Fruit fly (Drosophila melanogaster) whole organism, embryonic: Measurements from ENCODE around the gene mRRF2.

Experiments used
- B-H1 ChIP-seq: fragments of 200-800 bp; sonication (Bioruptor generic); IDR thresholded peaks from 3 replicates; pipeline ENCODE4 v1.3.6; 2022; ENCODE audit warnings: missing biosample characterization, missing genetic modification characterization
- BEAF-32 ChIP-seq: fragments of 200-800 bp; sonication (Bioruptor generic); optimal IDR thresholded peaks from 3 replicates; lab custom pipeline; 2017; ENCODE audit warnings: missing biosample characterization, missing genetic modification characterization, mild to moderate bottlenecking, moderate library complexity, missing genetic modification reagents
- CG10147 ChIP-seq: fragments of 200-800 bp; sonication (Bioruptor generic); optimal IDR thresholded peaks from 2 replicates; lab custom pipeline; 2019; ENCODE audit warnings: missing biosample characterization, mild to moderate bottlenecking, missing genetic modification characterization, moderate library complexity
- CG10274 ChIP-seq: fragments of 200-800 bp; sonication (Bioruptor generic); optimal IDR thresholded peaks from 3 replicates; lab custom pipeline; 2017; ENCODE audit warnings: missing biosample characterization, mild to moderate bottlenecking, missing genetic modification characterization
- CG12071 ChIP-seq: fragments of 200-800 bp; sonication (Bioruptor generic); optimal IDR thresholded peaks from 3 replicates; lab custom pipeline; 2018; ENCODE audit warnings: missing biosample characterization, mild to moderate bottlenecking, missing genetic modification characterization
- CG12744 ChIP-seq: fragments of 200-800 bp; sonication (Bioruptor generic); optimal IDR thresholded peaks from 2 replicates; lab custom pipeline; 2016; ENCODE audit warnings: missing biosample characterization, missing genetic modification characterization
- CG15514 ChIP-seq: fragments of 200-800 bp; sonication (Bioruptor generic); optimal IDR thresholded peaks from 3 replicates; lab custom pipeline; 2017; ENCODE audit warnings: missing biosample characterization, missing genetic modification characterization, mild to moderate bottlenecking, moderate library complexity, missing genetic modification reagents
- CG1602 ChIP-seq: fragments of 200-800 bp; sonication (Bioruptor generic); optimal IDR thresholded peaks from 3 replicates; lab custom pipeline; 2016; ENCODE audit warnings: missing biosample characterization, missing genetic modification characterization
- CG1647 ChIP-seq: fragments of 200-800 bp; sonication (Bioruptor generic); optimal IDR thresholded peaks from 3 replicates; lab custom pipeline; 2016; ENCODE audit warnings: missing biosample characterization, missing genetic modification characterization
- CG2889 ChIP-seq: fragments of 200-800 bp; sonication (Bioruptor generic); IDR thresholded peaks from 3 replicates; pipeline ENCODE4 v1.3.6; 2022; ENCODE audit warnings: missing biosample characterization, missing genetic modification characterization
- CG3726 ChIP-seq: fragments of 200-800 bp; sonication (Bioruptor generic); IDR thresholded peaks from 3 replicates; pipeline ENCODE4, ENCODE4 v1.3.6; 2022; ENCODE audit warnings: missing biosample characterization, missing genetic modification characterization
- CG3847 ChIP-seq: fragments of 200-800 bp; sonication (Bioruptor generic); IDR thresholded peaks from 2 replicates; pipeline ENCODE4 v1.3.6; 2022; ENCODE audit warnings: missing biosample characterization, missing genetic modification characterization
- CG5245 ChIP-seq: fragments of 200-800 bp; sonication (Bioruptor generic); optimal IDR thresholded peaks from 3 replicates; lab custom pipeline; 2016; ENCODE audit warnings: missing biosample characterization, missing genetic modification characterization
- CG7271 ChIP-seq: fragments of 200-800 bp; sonication (Bioruptor generic); optimal IDR thresholded peaks from 2 replicates; lab custom pipeline; 2018; ENCODE audit warnings: missing biosample characterization, mild to moderate bottlenecking, missing genetic modification characterization, moderate library complexity
- CG8944 ChIP-seq: fragments of 200-800 bp; sonication (Bioruptor generic); optimal IDR thresholded peaks from 3 replicates; lab custom pipeline; 2016; ENCODE audit warnings: missing biosample characterization, missing genetic modification characterization
- CTCF ChIP-seq: fragments of 200-800 bp; sonication (Bioruptor generic); optimal IDR thresholded peaks from 2 replicates; lab custom pipeline; 2017; ENCODE audit warnings: missing biosample characterization, mild to moderate bottlenecking, missing genetic modification characterization, moderate library complexity
- D ChIP-seq, 2 experiments: fragments of 200-800 bp in 1 of 2; fragments of >200 bp in 1 of 2; sonication (Bioruptor generic) in 1 of 2; optimal IDR thresholded peaks; 2 replicates in 1 of 2; 3 replicates in 1 of 2; lab custom pipeline; 2017; ENCODE audit warnings: mild to moderate bottlenecking in 1 of 2, missing biosample characterization in 1 of 2, missing genetic modification characterization in 1 of 2, missing genetic modification reagents in 1 of 2
- D19B ChIP-seq: fragments of 200-800 bp; sonication (Bioruptor generic); optimal IDR thresholded peaks from 2 replicates; lab custom pipeline; 2017; ENCODE audit warnings: missing biosample characterization, mild to moderate bottlenecking, missing genetic modification characterization
- Dip2 ChIP-seq: fragments of 200-800 bp; sonication (Bioruptor generic); IDR thresholded peaks from 2 replicates; pipeline ENCODE4 v1.3.6; 2022; ENCODE audit warnings: missing biosample characterization, missing genetic modification characterization
- Dip3 ChIP-seq: fragments of 200-800 bp; sonication (Bioruptor generic); optimal IDR thresholded peaks from 3 replicates; lab custom pipeline; 2016; ENCODE audit warnings: missing biosample characterization, missing genetic modification characterization
- Dll ChIP-seq: fragments of 200-800 bp; sonication (Bioruptor generic); IDR thresholded peaks from 4 replicates; pipeline ENCODE4 v1.3.6; 2022; ENCODE audit warnings: missing biosample characterization, missing genetic modification characterization; ENCODE audit not compliant: partially characterized antibody
- Doc3 ChIP-seq: fragments of 200-800 bp; sonication (Bioruptor generic); IDR thresholded peaks from 3 replicates; pipeline ENCODE4 v1.3.6; 2022; ENCODE audit warnings: missing biosample characterization, missing genetic modification characterization; ENCODE audit not compliant: partially characterized antibody
- Ets65A ChIP-seq: fragments of 200-800 bp; sonication (Bioruptor generic); peaks from one replicate; lab custom pipeline; 2016; ENCODE audit warnings: missing biosample characterization, missing genetic modification characterization
- Gsc ChIP-seq: fragments of 200-800 bp; sonication (Bioruptor generic); IDR thresholded peaks from 2 replicates; pipeline ENCODE4 v1.3.6; 2022; ENCODE audit warnings: missing biosample characterization, missing genetic modification characterization
- Hand ChIP-seq: fragments of 200-800 bp; sonication (Bioruptor generic); optimal IDR thresholded peaks from 2 replicates; lab custom pipeline; 2017; ENCODE audit warnings: mild to moderate bottlenecking, missing biosample characterization, missing genetic modification reagents, missing genetic modification characterization
- Hmr ChIP-seq: fragments of 200-800 bp; sonication (Bioruptor generic); optimal IDR thresholded peaks from 3 replicates; lab custom pipeline; 2017; ENCODE audit warnings: mild to moderate bottlenecking, missing biosample characterization, missing genetic modification reagents, missing genetic modification characterization
- Hmx ChIP-seq: fragments of 200-800 bp; sonication (Bioruptor generic); optimal IDR thresholded peaks from 2 replicates; lab custom pipeline; 2016; ENCODE audit warnings: missing biosample characterization, missing genetic modification characterization
- MBD-R2 ChIP-seq: fragments of 200-800 bp; sonication (Bioruptor generic); IDR thresholded peaks from 2 replicates; pipeline ENCODE4 v1.3.6; 2022; ENCODE audit warnings: missing biosample characterization, missing genetic modification characterization
- MTF-1 ChIP-seq: fragments of 200-800 bp; sonication (Bioruptor generic); optimal IDR thresholded peaks from 2 replicates; lab custom pipeline; 2018; ENCODE audit warnings: missing biosample characterization, mild to moderate bottlenecking, missing genetic modification characterization, borderline replicate concordance
- Nf-YA ChIP-seq: fragments of 200-800 bp; sonication (Bioruptor generic); IDR thresholded peaks from 2 replicates; pipeline ENCODE4 v1.3.6; 2022; ENCODE audit warnings: missing biosample characterization, missing genetic modification characterization
- Nf-YC ChIP-seq: fragments of 200-800 bp; optimal IDR thresholded peaks from 3 replicates; lab custom pipeline; 2019; ENCODE audit warnings: missing biosample characterization, mild to moderate bottlenecking, missing genetic modification characterization, moderate library complexity
- Oli ChIP-seq: fragments of 200-800 bp; sonication (Bioruptor generic); optimal IDR thresholded peaks from 2 replicates; lab custom pipeline; 2018; ENCODE audit warnings: missing biosample characterization, mild to moderate bottlenecking, missing genetic modification characterization, moderate library complexity
- TFAM ChIP-seq: fragments of 200-800 bp; sonication (Bioruptor generic); optimal IDR thresholded peaks from 2 replicates; lab custom pipeline; 2017; ENCODE audit warnings: missing biosample characterization, missing genetic modification characterization, inconsistent platforms
- Usf ChIP-seq: fragments of 200-800 bp; sonication (Bioruptor generic); optimal IDR thresholded peaks from 2 replicates; lab custom pipeline; 2017; ENCODE audit warnings: missing genotype, missing biosample characterization, missing genetic modification characterization
- ab ChIP-seq: fragments of 200-800 bp; sonication (Bioruptor generic); optimal IDR thresholded peaks from 2 replicates; lab custom pipeline; 2016; ENCODE audit warnings: missing biosample characterization, missing genetic modification characterization
- ara ChIP-seq: fragments of 200-800 bp; sonication (Bioruptor generic); IDR thresholded peaks from 2 replicates; pipeline ENCODE4 v1.3.6; 2022; ENCODE audit warnings: missing biosample characterization, missing genetic modification characterization
- bbx ChIP-seq: fragments of 200-800 bp; sonication (Bioruptor generic); IDR thresholded peaks from 2 replicates; pipeline ENCODE4 v1.3.6; 2022; ENCODE audit warnings: missing biosample characterization, missing genetic modification characterization; ENCODE audit not compliant: partially characterized antibody
- exex ChIP-seq: fragments of 200-800 bp; sonication (Bioruptor generic); optimal IDR thresholded peaks from 4 replicates; lab custom pipeline; 2018; ENCODE audit warnings: missing biosample characterization, mild to moderate bottlenecking, missing genetic modification characterization, moderate library complexity
- grn ChIP-seq: fragments of 200-800 bp; sonication (Bioruptor generic); optimal IDR thresholded peaks from 3 replicates; lab custom pipeline; 2017; ENCODE audit warnings: missing biosample characterization, missing genetic modification characterization
- ind ChIP-seq: fragments of 200-800 bp; sonication (Bioruptor generic); optimal IDR thresholded peaks from 3 replicates; lab custom pipeline; 2016; ENCODE audit warnings: missing biosample characterization, missing genetic modification characterization
- jing ChIP-seq: fragments of 200-800 bp; sonication (Bioruptor generic); optimal IDR thresholded peaks from 2 replicates; lab custom pipeline; 2018; ENCODE audit warnings: missing biosample characterization, mild to moderate bottlenecking, missing genetic modification characterization
- kah ChIP-seq: fragments of 200-800 bp; sonication (Bioruptor generic); optimal IDR thresholded peaks from 2 replicates; lab custom pipeline; 2018; ENCODE audit warnings: missing biosample characterization, mild to moderate bottlenecking, missing genetic modification characterization
- kni ChIP-seq: fragments of 200-800 bp; sonication (Bioruptor generic); optimal IDR thresholded peaks from 3 replicates; lab custom pipeline; 2017; ENCODE audit warnings: mild to moderate bottlenecking, missing biosample characterization, missing genetic modification reagents, missing genetic modification characterization
- lilli ChIP-seq: fragments of 200-800 bp; sonication (Bioruptor generic); optimal IDR thresholded peaks from 3 replicates; lab custom pipeline; 2016; ENCODE audit warnings: missing biosample characterization, missing genetic modification characterization
- mam ChIP-seq: fragments of 200-800 bp; sonication (Bioruptor generic); optimal IDR thresholded peaks from 3 replicates; lab custom pipeline; 2016; ENCODE audit warnings: missing biosample characterization, missing genetic modification characterization
- sens-2 ChIP-seq: fragments of 200-800 bp; sonication (Bioruptor generic); IDR thresholded peaks from 2 replicates; pipeline ENCODE4 v1.3.6; 2022; ENCODE audit warnings: missing biosample characterization, missing genetic modification characterization
- sisA ChIP-seq: fragments of 200-800 bp; sonication (Bioruptor generic); IDR thresholded peaks from 2 replicates; pipeline ENCODE4 v1.3.6; 2022; ENCODE audit warnings: missing biosample characterization, missing genetic modification characterization
- toy ChIP-seq: fragments of 200-800 bp; sonication (Bioruptor generic); IDR thresholded peaks from 2 replicates; pipeline ENCODE4 v1.3.6; 2022; ENCODE audit warnings: missing biosample characterization, missing genetic modification characterization
- tx ChIP-seq: fragments of 200-800 bp; sonication (Bioruptor generic); optimal IDR thresholded peaks from 2 replicates; lab custom pipeline; 2016; ENCODE audit warnings: missing biosample characterization, missing genetic modification characterization
- zen ChIP-seq: fragments of 200-800 bp; sonication (Bioruptor generic); optimal IDR thresholded peaks from 3 replicates; lab custom pipeline; 2018; ENCODE audit warnings: missing biosample characterization, mild to moderate bottlenecking, missing genetic modification characterization, moderate library complexity
- zfh1 ChIP-seq: fragments of 200-800 bp; sonication (Bioruptor generic); IDR thresholded peaks from 3 replicates; pipeline ENCODE4 v1.3.6; 2022; ENCODE audit warnings: missing biosample characterization, missing genetic modification characterization

Gene mRRF2

dm6 chr3R:22597344-22597954 lies 16.0 kb upstream of the mRRF2 start (continued):
- TF ChIP-seq zen (tag; lab: Kevin White, UChicago) (no peak), kah (GFP tag; lab: Kevin White, UChicago) (no peak), Dll (GFP tag; lab: Robert Waterston, UW) (no peak), lilli (GFP tag; lab: Kevin White, UChicago) (peak; percentile 55), MTF-1 (peak; percentile 45), CG3726 (GFP tag; lab: Robert Waterston, UW) (no peak), CG5245 (GFP tag; lab: Kevin White, UChicago) (peak; percentile 76), zfh1 (GFP tag; lab: Robert Waterston, UW) (peak; percentile 86), CG1647 (GFP tag; lab: Kevin White, UChicago) (no peak), tx (GFP tag; lab: Kevin White, UChicago) (peak; percentile 60), sens-2 (GFP tag; lab: Robert Waterston, UW) (peak; percentile 69), mam (GFP tag; lab: Kevin White, UChicago) (peak; percentile 73), kni (GFP tag; lab: Kevin White, UChicago) (no peak), CG15514 (GFP tag; lab: Kevin White, UChicago) (no peak), ara (GFP tag; lab: Robert Waterston, UW) (peak; percentile 85), bbx (GFP tag; lab: Robert Waterston, UW) (no peak), CG10274 (GFP tag; lab: Kevin White, UChicago) (no peak), grn (GFP tag; lab: Kevin White, UChicago) (no peak), Doc3 (no peak), Oli (tag; lab: Kevin White, UChicago) (peak; percentile 79), toy (GFP tag; lab: Robert Waterston, UW) (no peak), Gsc (GFP tag; lab: Robert Waterston, UW) (peak; percentile 65), B-H1 (GFP tag; lab: Robert Waterston, UW) (peak; percentile 78), BEAF-32 (no peak), D (optimal IDR thresholded peaks at IDR 0.05; lab: Kevin White, UChicago) (no peak), D (GFP tag; optimal IDR thresholded peaks at IDR 0.05; lab: Kevin White, UChicago) (no peak), CG3847 (GFP tag; lab: Robert Waterston, UW) (peak; percentile 59), CG12744 (no peak), Nf-YC (no peak), jing (GFP tag; lab: Kevin White, UChicago) (no peak), D19B (GFP tag; lab: Kevin White, UChicago) (no peak), Hmr (GFP tag; lab: Kevin White, UChicago) (peak; percentile 23), MBD-R2 (GFP tag; lab: Robert Waterston, UW) (no peak; the same call in 1 of the 2 replicates), Hmx (GFP tag; lab: Kevin White, UChicago) (no peak), CG2889 (peak; percentile 52; the same call in 1 of the 3 replicates), Dip2 (GFP tag; lab: Robert Waterston, UW) (no peak), CG7271 (tag; lab: Kevin White, UChicago) (no peak), CTCF (GFP tag; lab: Kevin White, UChicago) (no peak), exex (no peak), CG8944 (peak; percentile 56), Dip3 (no peak), Hand (GFP tag; lab: Kevin White, UChicago) (no peak), Nf-YA (GFP tag; lab: Robert Waterston, UW) (peak; percentile 44; the same call in 1 of the 2 replicates), CG1602 (GFP tag; lab: Kevin White, UChicago) (peak; percentile 56), Usf (GFP tag; lab: Kevin White, UChicago) (no peak), Ets65A (peak; percentile 85), sisA (peak; percentile 91), ab (GFP tag; lab: Kevin White, UChicago) (no peak), TFAM (no peak), ind (peak; percentile 67), CG10147 (no peak), CG12071 (GFP tag; lab: Kevin White, UChicago) (peak; percentile 65)
